Fruit fly (Drosophila melanogaster) whole organism, embryonic: ENCODE results near the gene CG10019.

Source experiments
- Abd-B ChIP-seq: fragments of 200-800 bp; sonication (Bioruptor generic); optimal IDR thresholded peaks from 2 replicates; lab custom pipeline; 2018; ENCODE audit warnings: missing biosample characterization, mild to moderate bottlenecking, missing genetic modification characterization, moderate library complexity
- Atf3 ChIP-seq: fragments of 200-800 bp; sonication (Bioruptor generic); optimal IDR thresholded peaks from 3 replicates; lab custom pipeline; 2016; ENCODE audit warnings: missing biosample characterization, missing genetic modification characterization
- CG11093 ChIP-seq: fragments of 200-800 bp; sonication (Bioruptor generic); IDR thresholded peaks from 3 replicates; pipeline ENCODE4 v1.3.6; 2022; ENCODE audit warnings: missing biosample characterization, missing genetic modification characterization
- CG11723 ChIP-seq: fragments of 200-800 bp; sonication (Bioruptor generic); optimal IDR thresholded peaks from 2 replicates; lab custom pipeline; 2017; ENCODE audit warnings: missing biosample characterization, mild to moderate bottlenecking, missing genetic modification characterization
- CG15269 ChIP-seq: fragments of 200-800 bp; sonication (Bioruptor generic); optimal IDR thresholded peaks from 2 replicates; lab custom pipeline; 2018; ENCODE audit warnings: missing biosample characterization, mild to moderate bottlenecking, missing genetic modification characterization, moderate library complexity
- CG2120 ChIP-seq: fragments of 200-800 bp; sonication (Bioruptor generic); optimal IDR thresholded peaks from 3 replicates; lab custom pipeline; 2016; ENCODE audit warnings: missing biosample characterization, missing genetic modification characterization
- CG30431 ChIP-seq: fragments of 200-800 bp; sonication (Bioruptor generic); optimal IDR thresholded peaks from 2 replicates; lab custom pipeline; 2017; ENCODE audit warnings: missing biosample characterization, missing genetic modification characterization
- CG3281 ChIP-seq: fragments of 200-800 bp; sonication (Bioruptor generic); optimal IDR thresholded peaks from 3 replicates; lab custom pipeline; 2017; ENCODE audit warnings: missing biosample characterization, mild to moderate bottlenecking, missing genetic modification characterization
- CG3407 ChIP-seq: fragments of 200-800 bp; sonication (Bioruptor generic); optimal IDR thresholded peaks from 2 replicates; lab custom pipeline; 2018; ENCODE audit warnings: missing biosample characterization, mild to moderate bottlenecking, missing genetic modification characterization
- CG3847 ChIP-seq: fragments of 200-800 bp; sonication (Bioruptor generic); IDR thresholded peaks from 2 replicates; pipeline ENCODE4 v1.3.6; 2022; ENCODE audit warnings: missing biosample characterization, missing genetic modification characterization
- CG4730 ChIP-seq: fragments of 200-800 bp; sonication (Bioruptor generic); IDR thresholded peaks from 2 replicates; pipeline ENCODE4 v1.3.6; 2022; ENCODE audit warnings: missing biosample characterization, missing genetic modification characterization
- CG4854 ChIP-seq: fragments of 200-800 bp; sonication (Bioruptor generic); optimal IDR thresholded peaks from 2 replicates; lab custom pipeline; 2016; ENCODE audit warnings: missing biosample characterization, missing genetic modification characterization, inconsistent platforms
- CG6272 ChIP-seq: fragments of 200-800 bp; sonication (Bioruptor generic); IDR thresholded peaks from 2 replicates; pipeline ENCODE4 v1.3.6; 2022; ENCODE audit warnings: missing biosample characterization, missing genetic modification characterization
- CG6683 ChIP-seq: fragments of 200-800 bp; sonication (Bioruptor generic); optimal IDR thresholded peaks from 2 replicates; lab custom pipeline; 2017; ENCODE audit warnings: missing biosample characterization, mild to moderate bottlenecking, missing genetic modification characterization, missing genetic modification reagents
- CG6854 ChIP-seq: fragments of 200-800 bp; sonication (Bioruptor generic); optimal IDR thresholded peaks from 3 replicates; lab custom pipeline; 2017; ENCODE audit warnings: missing biosample characterization, mild to moderate bottlenecking, missing genetic modification characterization
- CG7556 ChIP-seq: fragments of 200-800 bp; sonication (Bioruptor generic); optimal IDR thresholded peaks from 2 replicates; lab custom pipeline; 2017; ENCODE audit warnings: missing biosample characterization, mild to moderate bottlenecking, missing genetic modification characterization
- CrebB ChIP-seq: fragments of 200-800 bp; sonication (Bioruptor generic); optimal IDR thresholded peaks from 3 replicates; lab custom pipeline; 2018; ENCODE audit warnings: missing biosample characterization, mild to moderate bottlenecking, missing genetic modification characterization
- Fer1 ChIP-seq: fragments of 200-800 bp; sonication (Bioruptor generic); optimal IDR thresholded peaks from 2 replicates; lab custom pipeline; 2017; ENCODE audit warnings: missing biosample characterization, mild to moderate bottlenecking, missing genetic modification characterization
- GATAe ChIP-seq: fragments of 200-800 bp; sonication (Bioruptor generic); conservative IDR thresholded peaks from 2 replicates; pipeline ENCODE4 v1.3.6; 2022; ENCODE audit warnings: missing biosample characterization, missing genetic modification characterization
- Gsc ChIP-seq: fragments of 200-800 bp; sonication (Bioruptor generic); IDR thresholded peaks from 2 replicates; pipeline ENCODE4 v1.3.6; 2022; ENCODE audit warnings: missing biosample characterization, missing genetic modification characterization
- HLH54F ChIP-seq: fragments of 200-800 bp; sonication (Bioruptor generic); optimal IDR thresholded peaks from 3 replicates; lab custom pipeline; 2016; ENCODE audit warnings: missing biosample characterization, missing genetic modification characterization
- Hr78 ChIP-seq, 2 experiments: fragments of 200-800 bp in 1 of 2; fragments of >200 bp in 1 of 2; sonication (Bioruptor generic) in 1 of 2; optimal IDR thresholded peaks; 2 replicates each; lab custom pipeline; 2017 to 2019; ENCODE audit warnings: missing biosample characterization in 2 of 2, missing genetic modification characterization in 2 of 2, mild to moderate bottlenecking in 1 of 2, moderate library complexity in 1 of 2
- Hsf ChIP-seq: fragments of 200-800 bp; sonication (Bioruptor generic); optimal IDR thresholded peaks from 3 replicates; lab custom pipeline; 2016; ENCODE audit warnings: missing biosample characterization, missing genetic modification characterization
- MESR4 ChIP-seq: fragments of 200-800 bp; sonication (Bioruptor generic); optimal IDR thresholded peaks from 2 replicates; lab custom pipeline; 2018; ENCODE audit warnings: missing biosample characterization, mild to moderate bottlenecking, missing genetic modification characterization, moderate library complexity
- Med ChIP-seq: fragments of 200-800 bp; sonication (Bioruptor generic); peaks from one replicate; lab custom pipeline; 2016; ENCODE audit warnings: missing biosample characterization, missing genetic modification characterization, mild to moderate bottlenecking, inconsistent platforms, moderate library complexity
- Meics ChIP-seq: fragments of 200-800 bp; sonication (Bioruptor generic); optimal IDR thresholded peaks from 2 replicates; lab custom pipeline; 2017; ENCODE audit warnings: missing biosample characterization, mild to moderate bottlenecking, missing genetic modification characterization
- Myb ChIP-seq: fragments of 200-800 bp; sonication (Bioruptor generic); optimal IDR thresholded peaks from 2 replicates; lab custom pipeline; 2016; ENCODE audit warnings: missing biosample characterization, missing genetic modification characterization
- NFAT ChIP-seq: fragments of 200-800 bp; sonication (Bioruptor generic); IDR thresholded peaks from 2 replicates; pipeline ENCODE4 v1.3.6; 2022; ENCODE audit warnings: missing biosample characterization, missing genetic modification characterization
- NK7.1 ChIP-seq: fragments of 200-800 bp; sonication (Bioruptor generic); optimal IDR thresholded peaks from 3 replicates; lab custom pipeline; 2016; ENCODE audit warnings: missing biosample characterization, missing genetic modification characterization
- Nf-YC ChIP-seq: fragments of 200-800 bp; optimal IDR thresholded peaks from 3 replicates; lab custom pipeline; 2019; ENCODE audit warnings: missing biosample characterization, mild to moderate bottlenecking, missing genetic modification characterization, moderate library complexity
- Pdp1 ChIP-seq, 2 experiments: fragments of 200-800 bp; sonication (Bioruptor generic); optimal IDR thresholded peaks; 3 replicates each; lab custom pipeline; 2016; ENCODE audit warnings: missing biosample characterization in 2 of 2, missing genetic modification characterization in 2 of 2, mild to moderate bottlenecking in 1 of 2, moderate library complexity in 1 of 2
- Sox102F ChIP-seq: fragments of 200-800 bp; sonication (Bioruptor generic); optimal IDR thresholded peaks from 2 replicates; lab custom pipeline; 2018; ENCODE audit warnings: missing biosample characterization, mild to moderate bottlenecking, missing genetic modification characterization, moderate library complexity
- Sry-β ChIP-seq: fragments of 200-800 bp; sonication (Bioruptor generic); optimal IDR thresholded peaks from 2 replicates; lab custom pipeline; 2018; ENCODE audit warnings: missing biosample characterization, mild to moderate bottlenecking, missing genetic modification characterization, moderate library complexity
- ac ChIP-seq: fragments of 200-800 bp; sonication (Bioruptor generic); optimal IDR thresholded peaks from 3 replicates; lab custom pipeline; 2017; ENCODE audit warnings: missing biosample characterization, mild to moderate bottlenecking, missing genetic modification characterization
- ato ChIP-seq: fragments of 200-800 bp; sonication (Bioruptor generic); IDR thresholded peaks from 2 replicates; pipeline ENCODE4 v1.3.6; 2022; ENCODE audit warnings: missing biosample characterization, missing genetic modification characterization; ENCODE audit not compliant: partially characterized antibody
- bbx ChIP-seq: fragments of 200-800 bp; sonication (Bioruptor generic); IDR thresholded peaks from 2 replicates; pipeline ENCODE4 v1.3.6; 2022; ENCODE audit warnings: missing biosample characterization, missing genetic modification characterization; ENCODE audit not compliant: partially characterized antibody
- br ChIP-seq: fragments of >200 bp; optimal IDR thresholded peaks from 2 replicates; lab custom pipeline; 2017
- cad ChIP-seq: fragments of >200 bp; optimal IDR thresholded peaks from 2 replicates; lab custom pipeline; 2017; ENCODE audit warnings: missing biosample characterization, missing genetic modification characterization
- chif ChIP-seq, 2 experiments: fragments of 200-800 bp; sonication (Bioruptor generic); optimal IDR thresholded peaks; 3 replicates each; lab custom pipeline; 2016; ENCODE audit warnings: missing biosample characterization in 2 of 2, missing genetic modification characterization in 2 of 2
- dati ChIP-seq: fragments of 200-800 bp; sonication (Bioruptor generic); IDR thresholded peaks from 2 replicates; pipeline ENCODE4 v1.3.6; 2022; ENCODE audit warnings: missing biosample characterization, missing genetic modification characterization
- dmrt99B ChIP-seq: fragments of 200-800 bp; sonication (Bioruptor generic); optimal IDR thresholded peaks from 2 replicates; lab custom pipeline; 2018; ENCODE audit warnings: missing biosample characterization, mild to moderate bottlenecking, missing genetic modification characterization, moderate library complexity
- grn ChIP-seq: fragments of 200-800 bp; sonication (Bioruptor generic); optimal IDR thresholded peaks from 3 replicates; lab custom pipeline; 2017; ENCODE audit warnings: missing biosample characterization, missing genetic modification characterization
- lov ChIP-seq, 2 experiments: fragments of 200-800 bp in 1 of 2; fragments of >200 bp in 1 of 2; sonication (Bioruptor generic) in 1 of 2; IDR thresholded peaks in 1 of 2; optimal IDR thresholded peaks in 1 of 2; 2 replicates in 1 of 2; 3 replicates in 1 of 2; pipeline versions ENCODE4 v1.3.6 to Lab custom; 2017 to 2022; ENCODE audit warnings: missing biosample characterization in 1 of 2, missing genetic modification characterization in 1 of 2
- pita ChIP-seq: fragments of 200-800 bp; sonication (Bioruptor generic); optimal IDR thresholded peaks from 2 replicates; lab custom pipeline; 2017; ENCODE audit warnings: missing biosample characterization, mild to moderate bottlenecking, missing genetic modification characterization
- ranshi ChIP-seq: fragments of 200-800 bp; sonication (Bioruptor generic); IDR thresholded peaks from 2 replicates; pipeline ENCODE4 v1.3.6; 2022; ENCODE audit warnings: missing biosample characterization, missing genetic modification characterization
- schlank ChIP-seq: fragments of 200-800 bp; sonication (Bioruptor generic); optimal IDR thresholded peaks from 2 replicates; lab custom pipeline; 2018; ENCODE audit warnings: missing biosample characterization, mild to moderate bottlenecking, missing genetic modification characterization
- sisA ChIP-seq: fragments of 200-800 bp; sonication (Bioruptor generic); IDR thresholded peaks from 2 replicates; pipeline ENCODE4 v1.3.6; 2022; ENCODE audit warnings: missing biosample characterization, missing genetic modification characterization
- sqz ChIP-seq: fragments of 200-800 bp; sonication (Bioruptor generic); optimal IDR thresholded peaks from 3 replicates; lab custom pipeline; 2018; ENCODE audit warnings: missing biosample characterization, mild to moderate bottlenecking, missing genetic modification characterization
- tio ChIP-seq: fragments of 200-800 bp; sonication (Bioruptor generic); optimal IDR thresholded peaks from 2 replicates; lab custom pipeline; 2017; ENCODE audit warnings: missing biosample characterization, missing genetic modification characterization, inconsistent platforms
- toy ChIP-seq: fragments of 200-800 bp; sonication (Bioruptor generic); IDR thresholded peaks from 2 replicates; pipeline ENCODE4 v1.3.6; 2022; ENCODE audit warnings: missing biosample characterization, missing genetic modification characterization
- unpg ChIP-seq: fragments of 200-800 bp; sonication (Bioruptor generic); optimal IDR thresholded peaks from 3 replicates; lab custom pipeline; 2018; ENCODE audit warnings: missing biosample characterization, mild to moderate bottlenecking, missing genetic modification characterization, moderate library complexity

The CG10019 gene

DNA sequence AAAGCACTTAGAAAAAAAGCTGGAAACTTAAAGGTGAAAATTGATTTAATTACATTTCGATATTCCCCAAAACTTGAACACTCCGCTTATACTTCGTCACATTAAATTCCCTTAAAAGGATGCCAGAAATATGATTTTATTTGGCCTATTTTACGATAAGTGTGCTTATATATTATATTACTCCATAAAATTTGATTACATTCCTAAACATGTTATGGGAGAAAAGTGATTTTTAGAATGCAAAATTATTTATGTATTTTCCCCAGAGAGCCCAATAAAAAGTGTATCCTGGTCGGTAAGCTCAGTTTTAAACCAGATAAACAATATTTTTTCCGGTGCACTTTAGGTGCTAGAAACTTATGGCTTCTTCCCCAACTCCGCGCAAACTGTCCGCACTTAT is 7.4 kb downstream of the CG10019 start (continued):
- TF ChIP-seq ac (GFP tag; lab: Kevin White, UChicago) (no peak), schlank (tag; lab: Kevin White, UChicago) (no peak), Abd-B (GFP tag; lab: Kevin White, UChicago) (no peak), Atf3 (no peak), grn (GFP tag; lab: Kevin White, UChicago) (no peak), CG6683 (no peak), CG15269 (tag; lab: Kevin White, UChicago) (peak; percentile 29), CG2120 (peak; percentile 43), lov (optimal IDR thresholded peaks at IDR 0.05; lab: Kevin White, UChicago) (no peak), lov (GFP tag; IDR thresholded peaks at IDR 0.05; lab: Robert Waterston, UW) (no peak), pita (GFP tag; lab: Kevin White, UChicago) (no peak), ato (no peak), br (no peak), Gsc (GFP tag; lab: Robert Waterston, UW) (no peak), toy (GFP tag; lab: Robert Waterston, UW) (no peak), sqz (GFP tag; lab: Kevin White, UChicago) (no peak), Nf-YC (tag; lab: Kevin White, UChicago) (no peak), chif (GFP tag; optimal IDR thresholded peaks at IDR 0.05; lab: Kevin White, UChicago) (no peak), Hr78 (GFP tag; optimal IDR thresholded peaks at IDR 0.05; lab: Kevin White, UChicago) (no peak), sisA (GFP tag; lab: Robert Waterston, UW) (no peak), GATAe (GFP tag; lab: Robert Waterston, UW) (no peak), Myb (no peak), NFAT (no peak), CrebB (tag; lab: Kevin White, UChicago) (no peak), CG3407 (GFP tag; lab: Kevin White, UChicago) (no peak), CG6854 (GFP tag; lab: Kevin White, UChicago) (no peak), MESR4 (GFP tag; lab: Kevin White, UChicago) (no peak), CG30431 (no peak), Pdp1 (GFP tag; optimal IDR thresholded peaks at IDR 0.05; lab: Kevin White, UChicago) (no peak), dati (GFP tag; lab: Robert Waterston, UW) (no peak), cad (GFP tag; lab: Kevin White, UChicago) (no peak), Med (GFP tag; lab: Kevin White, UChicago) (no peak), Sry-β (GFP tag; lab: Kevin White, UChicago) (no peak), CG3281 (peak; percentile 37), unpg (GFP tag; lab: Kevin White, UChicago) (no peak), CG6272 (GFP tag; lab: Robert Waterston, UW) (no peak), CG11093 (no peak), CG7556 (GFP tag; lab: Kevin White, UChicago) (peak; percentile 47), dmrt99B (tag; lab: Kevin White, UChicago) (peak; percentile 30), CG4730 (GFP tag; lab: Robert Waterston, UW) (no peak), Sox102F (GFP tag; lab: Kevin White, UChicago) (peak; percentile 19), Hsf (no peak), NK7.1 (GFP tag; lab: Kevin White, UChicago) (no peak), CG3847 (no peak), ranshi (GFP tag; lab: Robert Waterston, UW) (no peak), Fer1 (GFP tag; lab: Kevin White, UChicago) (no peak), CG11723 (GFP tag; lab: Kevin White, UChicago) (no peak), CG4854 (GFP tag; lab: Kevin White, UChicago) (no peak), bbx (GFP tag; lab: Robert Waterston, UW) (no peak), HLH54F (GFP tag; lab: Kevin White, UChicago) (no peak), Meics (GFP tag; lab: Kevin White, UChicago) (peak; percentile 19), tio (peak; percentile 17)
